Worm (Caenorhabditis elegans): ENCODE data around the gene nstp-5.

DNA sequence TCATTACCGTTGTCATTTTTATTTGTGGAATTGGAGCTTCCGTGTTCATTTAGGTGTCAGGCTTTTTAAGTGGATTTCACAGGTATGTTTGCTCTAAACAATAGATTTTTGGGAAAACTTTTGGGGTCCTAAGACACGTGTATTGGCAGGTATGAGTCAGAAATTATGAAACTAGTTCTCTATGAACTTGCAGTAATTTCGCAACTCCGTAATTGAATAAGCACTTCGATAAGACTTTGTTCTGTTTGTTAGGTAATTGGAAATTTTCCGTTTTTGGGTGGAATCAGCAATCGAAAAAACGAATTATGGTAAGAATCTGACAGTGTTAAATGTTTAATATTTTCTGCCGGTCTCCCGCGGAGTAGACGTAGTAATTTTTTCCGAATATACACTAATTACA is 41.8 kb downstream of the nstp-5 start:
- TF ChIP-seq unc-55 (GFP tag; optimal IDR thresholded peaks at IDR 0.05), result no peak
- no peak for TF ChIP-seq unc-39 (tag; optimal IDR thresholded peaks at IDR 0.05)
- TF ChIP-seq ceh-82 (tag; optimal IDR thresholded peaks at IDR 0.05), result no peak
- no peak for TF ChIP-seq snpc-4 (tag; optimal IDR thresholded peaks at IDR 0.05)
